Worm (Caenorhabditis elegans) whole organism, L1 larva: Measurements from ENCODE around the gene fbxa-74.

ENCODE experiments used
- C34B4.2 ChIP-seq: sonication (generic microtip); optimal IDR thresholded peaks from 2 replicates; lab custom pipeline; 2017; ENCODE audit warnings: mild to moderate bottlenecking, missing genetic modification characterization, missing compliant biosample characterization
- F16B12.6 ChIP-seq: fragments of 150-350 bp; optimal IDR thresholded peaks from 2 replicates; lab custom pipeline; 2014; ENCODE audit warnings: missing biosample characterization, missing genetic modification characterization
- Y116A8C.19 ChIP-seq: sonication (generic microtip); optimal IDR thresholded peaks from 2 replicates; lab custom pipeline; 2016; ENCODE audit warnings: missing compliant biosample characterization, missing genetic modification characterization, borderline replicate concordance
- alr-1 ChIP-seq: fragments of 200-800 bp; sonication (Bioruptor generic); optimal IDR thresholded peaks from 2 replicates; lab custom pipeline; 2018; ENCODE audit warnings: borderline replicate concordance, mild to moderate bottlenecking, missing genetic modification characterization, missing compliant biosample characterization
- aly-2 ChIP-seq: fragments of 150-350 bp; optimal IDR thresholded peaks from 2 replicates; lab custom pipeline; 2014; ENCODE audit warnings: missing biosample characterization, missing genetic modification characterization
- ama-1 ChIP-seq: fragments of 150-350 bp; optimal IDR thresholded peaks from 2 replicates; lab custom pipeline; 2014
- ceh-63 ChIP-seq: fragments of 200-800 bp; sonication (Bioruptor generic); optimal IDR thresholded peaks from 2 replicates; lab custom pipeline; 2018; ENCODE audit warnings: mild to moderate bottlenecking, missing genetic modification characterization, missing compliant biosample characterization
- ceh-8 ChIP-seq: fragments of 200-800 bp; sonication (Bioruptor generic); optimal IDR thresholded peaks from 2 replicates; lab custom pipeline; 2018; ENCODE audit warnings: mild to moderate bottlenecking, missing genetic modification characterization, moderate library complexity, missing compliant biosample characterization
- ceh-88 ChIP-seq: fragments of 200-800 bp; sonication (Bioruptor generic); IDR thresholded peaks from 2 replicates; pipeline ENCODE4 v1.3.6; 2022; ENCODE audit warnings: missing genetic modification characterization, missing compliant biosample characterization
- ceh-90 ChIP-seq: sonication (generic microtip); optimal IDR thresholded peaks from 2 replicates; lab custom pipeline; 2016; ENCODE audit warnings: missing genetic modification characterization, missing compliant biosample characterization
- ces-1 ChIP-seq: fragments of 150-350 bp; optimal IDR thresholded peaks from 2 replicates; lab custom pipeline; 2014; ENCODE audit warnings: missing biosample characterization, missing genetic modification reagents, missing genetic modification characterization
- dpl-1 ChIP-seq, 3 experiments: fragments of 150-350 bp in 2 of 3; sonication (generic microtip) in 1 of 3; optimal IDR thresholded peaks; 2 replicates each; lab custom pipeline; 2014 to 2017; ENCODE audit warnings: missing biosample characterization in 3 of 3, missing genetic modification characterization in 3 of 3, missing genetic modification reagents in 3 of 3
- egl-13 ChIP-seq: sonication (generic microtip); optimal IDR thresholded peaks from 2 replicates; lab custom pipeline; 2016; ENCODE audit warnings: missing genotype, missing genetic modification reagents, missing genetic modification characterization, missing compliant biosample characterization
- egl-27 ChIP-seq, 2 experiments: fragments of 150-350 bp in 1 of 2; sonication (generic microtip); optimal IDR thresholded peaks; 3 replicates each; lab custom pipeline; 2017 to 2018; ENCODE audit warnings: missing biosample characterization in 2 of 2, missing genetic modification characterization in 2 of 2, missing genetic modification reagents in 2 of 2
- elt-3 ChIP-seq, 6 experiments: fragments of 150-350 bp in 1 of 6; sonication (generic microtip); optimal IDR thresholded peaks; 2 replicates each; lab custom pipeline; 2017 to 2018; ENCODE audit warnings: missing biosample characterization in 6 of 6, missing genetic modification characterization in 6 of 6, inconsistent platforms in 1 of 6
- fkh-10 ChIP-seq: sonication (generic microtip); optimal IDR thresholded peaks from 2 replicates; lab custom pipeline; 2017; ENCODE audit warnings: missing biosample characterization, missing genetic modification reagents, missing genetic modification characterization
- fkh-4 ChIP-seq: sonication (generic microtip); optimal IDR thresholded peaks from 2 replicates; lab custom pipeline; 2016; ENCODE audit warnings: missing compliant biosample characterization, missing genetic modification characterization, borderline replicate concordance
- fkh-8 ChIP-seq: sonication (generic microtip); optimal IDR thresholded peaks from 2 replicates; lab custom pipeline; 2016; ENCODE audit warnings: mild to moderate bottlenecking, missing genetic modification characterization, missing compliant biosample characterization
- grh-1 ChIP-seq: fragments of 200-800 bp; sonication (Bioruptor generic); IDR thresholded peaks from 2 replicates; pipeline ENCODE4 v1.3.6; 2022; ENCODE audit warnings: missing genetic modification reagents, missing genetic modification characterization, missing compliant biosample characterization
- hlh-17 ChIP-seq: fragments of 200-800 bp; sonication (Bioruptor generic); optimal IDR thresholded peaks from 2 replicates; lab custom pipeline; 2018; ENCODE audit warnings: missing genetic modification characterization, mild to moderate bottlenecking, missing compliant biosample characterization, moderate library complexity, borderline replicate concordance
- hlh-4 ChIP-seq: sonication (generic microtip); optimal IDR thresholded peaks from 2 replicates; lab custom pipeline; 2016; ENCODE audit warnings: mild to moderate bottlenecking, missing genetic modification characterization, missing compliant biosample characterization
- irx-1 ChIP-seq: sonication (generic microtip); optimal IDR thresholded peaks from 2 replicates; lab custom pipeline; 2016; ENCODE audit warnings: missing genetic modification characterization, missing compliant biosample characterization
- jun-1 ChIP-seq: fragments of 150-350 bp; optimal IDR thresholded peaks from 2 replicates; lab custom pipeline; 2014; ENCODE audit warnings: missing biosample characterization, missing genetic modification reagents, missing genetic modification characterization
- lin-14 ChIP-seq: fragments of 200-800 bp; sonication (Bioruptor generic); optimal IDR thresholded peaks from 2 replicates; lab custom pipeline; 2018; ENCODE audit warnings: mild to moderate bottlenecking, missing genetic modification characterization, moderate library complexity, missing compliant biosample characterization
- lin-15B ChIP-seq: fragments of 150-350 bp; sonication (generic microtip); optimal IDR thresholded peaks from 3 replicates; lab custom pipeline; 2014; ENCODE audit warnings: missing biosample characterization, missing genetic modification characterization
- lin-35 ChIP-seq, 2 experiments: fragments of 150-350 bp; optimal IDR thresholded peaks; 2 replicates each; lab custom pipeline; 2014; ENCODE audit warnings: missing biosample characterization in 2 of 2, missing genetic modification characterization in 2 of 2, missing genetic modification reagents in 2 of 2
- lin-39 ChIP-seq: fragments of 150-350 bp; optimal IDR thresholded peaks from 2 replicates; lab custom pipeline; 2014; ENCODE audit warnings: missing biosample characterization, missing genetic modification reagents, missing genetic modification characterization
- lir-3 ChIP-seq: sonication (generic microtip); optimal IDR thresholded peaks from 2 replicates; lab custom pipeline; 2016; ENCODE audit warnings: mild to moderate bottlenecking, missing genetic modification characterization, moderate library complexity, missing compliant biosample characterization; ENCODE audit not compliant: poor library complexity
- lsy-2 ChIP-seq, 2 experiments: fragments of 150-350 bp; optimal IDR thresholded peaks; 2 replicates each; lab custom pipeline; 2014; ENCODE audit warnings: missing biosample characterization in 2 of 2, missing genetic modification characterization in 2 of 2
- mab-9 ChIP-seq: fragments of 200-800 bp; sonication (Bioruptor generic); IDR thresholded peaks from 2 replicates; pipeline ENCODE4 v1.3.6; 2022; ENCODE audit warnings: missing genetic modification reagents, missing genetic modification characterization, missing compliant biosample characterization
- nhr-12 ChIP-seq: sonication (generic microtip); optimal IDR thresholded peaks from 2 replicates; lab custom pipeline; 2017; ENCODE audit warnings: missing biosample characterization, missing genetic modification characterization
- nhr-19 ChIP-seq: fragments of 200-800 bp; sonication (Bioruptor generic); conservative IDR thresholded peaks from 2 replicates; pipeline ENCODE4 v1.3.6; 2022; ENCODE audit warnings: missing genetic modification characterization, missing compliant biosample characterization
- nhr-237 ChIP-seq: fragments of 150-350 bp; optimal IDR thresholded peaks from 2 replicates; lab custom pipeline; 2014; ENCODE audit warnings: missing biosample characterization, missing genetic modification characterization
- nhr-85 ChIP-seq: sonication (generic microtip); peaks from one replicate; lab custom pipeline; 2016; ENCODE audit warnings: missing genetic modification characterization, inconsistent platforms, missing compliant biosample characterization
- nhr-90 ChIP-seq: sonication (generic microtip); optimal IDR thresholded peaks from 2 replicates; lab custom pipeline; 2016; ENCODE audit warnings: mild to moderate bottlenecking, missing genetic modification characterization, missing compliant biosample characterization; ENCODE audit not compliant: poor library complexity
- pag-3 ChIP-seq: sonication (generic microtip); optimal IDR thresholded peaks from 2 replicates; lab custom pipeline; 2017; ENCODE audit warnings: missing genetic modification characterization, mild to moderate bottlenecking, missing compliant biosample characterization, antibody characterized with exemption, borderline replicate concordance; ENCODE audit not compliant: insufficient read depth
- pax-3 ChIP-seq: fragments of 200-800 bp; sonication (Bioruptor generic); optimal IDR thresholded peaks from 2 replicates; lab custom pipeline; 2018; ENCODE audit warnings: mild to moderate bottlenecking, missing genetic modification characterization, moderate library complexity, missing compliant biosample characterization
- sox-4 ChIP-seq: sonication (generic microtip); optimal IDR thresholded peaks from 2 replicates; lab custom pipeline; 2016; ENCODE audit warnings: missing genetic modification characterization, missing compliant biosample characterization
- sup-37 ChIP-seq: fragments of 200-800 bp; sonication (Bioruptor generic); optimal IDR thresholded peaks from 2 replicates; lab custom pipeline; 2018; ENCODE audit warnings: mild to moderate bottlenecking, missing genetic modification characterization, missing compliant biosample characterization
- tbx-2 ChIP-seq: sonication (generic microtip); optimal IDR thresholded peaks from 2 replicates; lab custom pipeline; 2016; ENCODE audit warnings: missing genetic modification characterization, missing compliant biosample characterization
- tlp-1 ChIP-seq: fragments of 150-350 bp; optimal IDR thresholded peaks from 2 replicates; lab custom pipeline; 2014; ENCODE audit warnings: missing biosample characterization, missing genetic modification characterization
- unc-130 ChIP-seq: fragments of 150-350 bp; optimal IDR thresholded peaks from 2 replicates; lab custom pipeline; 2017; ENCODE audit warnings: missing biosample characterization, missing genetic modification characterization, inconsistent platforms
- unc-86 ChIP-seq: sonication (generic microtip); optimal IDR thresholded peaks from 2 replicates; lab custom pipeline; 2016; ENCODE audit warnings: missing genetic modification characterization, missing compliant biosample characterization
- unc-98 ChIP-seq: fragments of 200-800 bp; sonication (Bioruptor generic); IDR thresholded peaks from 2 replicates; pipeline ENCODE4 v1.3.6; 2022; ENCODE audit warnings: missing genetic modification characterization, missing compliant biosample characterization
- vab-15 ChIP-seq: sonication (generic microtip); optimal IDR thresholded peaks from 2 replicates; lab custom pipeline; 2017; ENCODE audit warnings: missing genotype, mild to moderate bottlenecking, missing genetic modification characterization, missing compliant biosample characterization
- ztf-11 ChIP-seq, 2 experiments: sonication (generic microtip); optimal IDR thresholded peaks; 2 replicates each; lab custom pipeline; 2016 to 2017; ENCODE audit warnings: missing genetic modification characterization in 2 of 2, missing biosample characterization in 1 of 2, missing compliant biosample characterization in 1 of 2
- ztf-4 ChIP-seq: fragments of 150-350 bp; optimal IDR thresholded peaks from 2 replicates; lab custom pipeline; 2014; ENCODE audit warnings: missing biosample characterization, missing genetic modification characterization

Gene fbxa-74

ce11 chrIII:1689927-1690326 lies 8.9 kb downstream of the fbxa-74 start, which contains the start of gene Y22D7AR.14:
Y22D7AR.14 (minus strand) TSS chrIII:1690027.
- TF ChIP-seq lsy-2 (tag; optimal IDR thresholded peaks at IDR 0.05; lab: Kevin White, UChicago), result no peak
- TF ChIP-seq grh-1, result no peak
- no peak for TF ChIP-seq alr-1 (tag; lab: Kevin White, UChicago)
- TF ChIP-seq ceh-90 (tag; lab: Kevin White, UChicago), result no peak
- TF ChIP-seq jun-1 (tag; lab: Kevin White, UChicago), result no peak
- TF ChIP-seq, all 84 proteins: peak for 0

- no peak for TF ChIP-seq aly-2 (tag; lab: Kevin White, UChicago)
- TF ChIP-seq nhr-85 (tag; lab: Kevin White, UChicago), result peak; percentile 47
Observed at ce11 chrIII:1687999-1688398, 10.8 kb downstream of the fbxa-74 start, which contains the start of gene Y22D7AR.7. Y22D7AR.7 (minus strand) TSS chrIII:1688099.

DNA sequence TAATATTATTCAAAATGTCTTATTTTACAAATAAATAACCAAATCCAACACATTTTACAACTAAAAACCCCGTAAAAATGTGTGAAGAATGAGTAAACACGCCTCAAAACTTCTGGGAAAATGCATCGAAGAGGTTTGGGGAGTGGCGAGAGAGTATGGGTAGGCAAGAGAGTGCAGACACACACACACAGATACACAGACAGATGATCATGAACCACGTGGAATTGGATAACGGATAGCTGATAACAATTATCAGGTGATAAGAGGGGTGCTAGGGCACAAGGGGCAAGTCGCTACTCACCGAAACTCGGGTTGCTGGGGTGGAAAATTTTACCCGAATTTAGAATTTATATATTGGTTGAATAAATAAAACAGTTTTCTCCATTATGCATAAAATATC lies 16.5 kb downstream of the fbxa-74 start:
- TF ChIP-seq Y116A8C.19 (tag; lab: Kevin White, UChicago), result no peak
- no peak for TF ChIP-seq ztf-11 (tag; optimal IDR thresholded peaks at IDR 0.05; lab: Kevin White, UChicago)
- TF ChIP-seq ceh-8 (GFP tag; lab: Kevin White, UChicago), result no peak
- no peak for TF ChIP-seq ceh-88 (GFP tag; lab: Robert Waterston, UW)
- TF ChIP-seq tlp-1, result no peak
- TF ChIP-seq lir-3 (tag; lab: Kevin White, UChicago), result peak; percentile 20
- TF ChIP-seq sox-4 (tag; lab: Kevin White, UChicago), result no peak
- TF ChIP-seq unc-86, result no peak
- peak; percentile 54 for TF ChIP-seq nhr-90 (tag; lab: Kevin White, UChicago)
- peak in 2 of 6 experiments; percentile 63 to 79 for TF ChIP-seq elt-3 (tag; optimal IDR thresholded peaks at IDR 0.05; lab: Kevin White, UChicago)
- peak; percentile 7 to 23 (median 22) for TF ChIP-seq dpl-1 (GFP tag; optimal IDR thresholded peaks at IDR 0.05; lab: Kevin White, UChicago)
- no peak for TF ChIP-seq egl-13 (tag; lab: Kevin White, UChicago)
- TF ChIP-seq ces-1 (GFP tag; lab: Kevin White, UChicago), result no peak
- peak; percentile 80 for TF ChIP-seq unc-130 (tag; lab: Kevin White, UChicago)
- 0 out of 2 replicates have a peak, but pooled peaks have one; percentile 16 for TF ChIP-seq mab-9
- TF ChIP-seq fkh-4 (tag; lab: Kevin White, UChicago), result no peak
- TF ChIP-seq hlh-4 (tag; lab: Kevin White, UChicago), result no peak
- peak; percentile 60 for TF ChIP-seq fkh-8 (tag; lab: Kevin White, UChicago)
- TF ChIP-seq nhr-12 (tag; lab: Kevin White, UChicago), result no peak
- TF ChIP-seq grh-1, result no peak
- TF ChIP-seq ceh-63 (GFP tag; lab: Kevin White, UChicago), result no peak
- no peak for TF ChIP-seq sup-37 (GFP tag; lab: Kevin White, UChicago)
- no peak for TF ChIP-seq lin-39 (tag; lab: Kevin White, UChicago)
- no peak for TF ChIP-seq unc-98 (GFP tag; lab: Robert Waterston, UW)
- no peak for TF ChIP-seq F16B12.6 (tag; lab: Kevin White, UChicago)
- TF ChIP-seq ceh-90 (tag; lab: Kevin White, UChicago), result no peak
- peak in 1 of 2 experiments; percentile 44 for TF ChIP-seq lin-35 (GFP tag; optimal IDR thresholded peaks at IDR 0.05; lab: Kevin White, UChicago)
- no peak for TF ChIP-seq fkh-10 (GFP tag; lab: Kevin White, UChicago)
- TF ChIP-seq nhr-237 (tag; lab: Kevin White, UChicago), result no peak
- peak; percentile 84 for TF ChIP-seq lin-14 (GFP tag; lab: Kevin White, UChicago)
- TF ChIP-seq ama-1 (lab: Kevin White, UChicago), result no peak
- no peak for TF ChIP-seq pag-3 (tag; lab: Kevin White, UChicago)
- peak; percentile 45 for TF ChIP-seq tbx-2 (tag; lab: Kevin White, UChicago)
- TF ChIP-seq nhr-19, result peak; percentile 66
- TF ChIP-seq ztf-4, result peak; percentile 19
- no peak for TF ChIP-seq irx-1
- no peak for TF ChIP-seq vab-15
- TF ChIP-seq hlh-17 (GFP tag; lab: Kevin White, UChicago), result no peak
- TF ChIP-seq egl-27 (tag; optimal IDR thresholded peaks at IDR 0.05; lab: Kevin White, UChicago), result no peak
- TF ChIP-seq lin-15B, result no peak
- no peak for TF ChIP-seq pax-3 (tag; lab: Kevin White, UChicago)
- TF ChIP-seq C34B4.2, result no peak
